Fruit fly (Drosophila melanogaster) whole organism, adult: Measurements from ENCODE around the gene Ugt36D1.

Experiments
- CG7045 ChIP-seq: fragments of 200-800 bp; sonication (Bioruptor generic); optimal IDR thresholded peaks from 2 replicates; lab custom pipeline; 2017; ENCODE audit warnings: missing biosample characterization, mild to moderate bottlenecking, missing genetic modification characterization
- CG7101 ChIP-seq: fragments of 200-800 bp; sonication (Bioruptor generic); optimal IDR thresholded peaks from 2 replicates; lab custom pipeline; 2018; ENCODE audit warnings: missing biosample characterization, mild to moderate bottlenecking, missing genetic modification characterization, moderate library complexity
- Hr96 ChIP-seq: fragments of 200-800 bp; sonication (Bioruptor generic); optimal IDR thresholded peaks from 2 replicates; lab custom pipeline; 2016; ENCODE audit warnings: missing biosample characterization, missing genetic modification characterization
- bab1 ChIP-seq: fragments of 200-800 bp; sonication (Bioruptor generic); optimal IDR thresholded peaks from 3 replicates; lab custom pipeline; 2019; ENCODE audit warnings: missing biosample characterization, mild to moderate bottlenecking, missing genetic modification characterization, moderate library complexity
- pad ChIP-seq: fragments of 200-800 bp; sonication (Bioruptor generic); optimal IDR thresholded peaks from 3 replicates; lab custom pipeline; 2017; ENCODE audit warnings: missing biosample characterization, missing genetic modification characterization, mild to moderate bottlenecking, moderate library complexity, missing genetic modification reagents
- tj ChIP-seq: fragments of 200-800 bp; sonication (Bioruptor generic); optimal IDR thresholded peaks from 3 replicates; lab custom pipeline; 2017; ENCODE audit warnings: missing biosample characterization, mild to moderate bottlenecking, missing genetic modification characterization, moderate library complexity
- toe ChIP-seq: fragments of 200-800 bp; sonication (Bioruptor generic); optimal IDR thresholded peaks from 2 replicates; lab custom pipeline; 2016; ENCODE audit warnings: missing biosample characterization, missing genetic modification characterization

dm6 chr2L:18808754-18809329 lies 14.5 kb upstream of the Ugt36D1 start:
- TF ChIP-seq Hr96 (GFP tag; lab: Kevin White, UChicago) (no peak), CG7045 (no peak), pad (GFP tag; lab: Kevin White, UChicago) (no peak), CG7101 (no peak), tj (GFP tag; lab: Kevin White, UChicago) (no peak), toe (GFP tag; lab: Kevin White, UChicago) (no peak), bab1 (no peak)
